Worm (Caenorhabditis elegans) whole organism, mixed stage, embryonic: ENCODE data around the gene mlc-4.
A peak's percentile ranks its signal among the peaks of the same experiment; 100 is the strongest.

Experiments used
- M03D4.4 ChIP-seq: sonication (generic microtip); optimal IDR thresholded peaks from 2 replicates; lab custom pipeline; 2017; ENCODE audit warnings: mild to moderate bottlenecking, missing genetic modification characterization, missing compliant biosample characterization
- bed-3 ChIP-seq: fragments of 200-800 bp; sonication (Bioruptor generic); optimal IDR thresholded peaks from 3 replicates; lab custom pipeline; 2018; ENCODE audit warnings: mild to moderate bottlenecking, missing genetic modification characterization, moderate library complexity, missing compliant biosample characterization
- blmp-1 ChIP-seq: fragments of 150-350 bp; optimal IDR thresholded peaks from 2 replicates; lab custom pipeline; 2014; ENCODE audit warnings: missing biosample characterization, missing genetic modification characterization
- ceh-39 ChIP-seq: fragments of 150-350 bp; optimal IDR thresholded peaks from 2 replicates; lab custom pipeline; 2014; ENCODE audit warnings: missing biosample characterization, missing genetic modification characterization
- ceh-43 ChIP-seq: fragments of 200-800 bp; sonication (Bioruptor generic); optimal IDR thresholded peaks from 2 replicates; lab custom pipeline; 2018; ENCODE audit warnings: mild to moderate bottlenecking, missing genetic modification characterization, moderate library complexity, missing compliant biosample characterization
- ceh-83 ChIP-seq: fragments of 200-800 bp; sonication (Bioruptor generic); optimal IDR thresholded peaks from 2 replicates; lab custom pipeline; 2018; ENCODE audit warnings: mild to moderate bottlenecking, missing genetic modification characterization, missing compliant biosample characterization
- ces-1 ChIP-seq: fragments of 150-350 bp; optimal IDR thresholded peaks from 2 replicates; lab custom pipeline; 2014; ENCODE audit warnings: missing biosample characterization, missing genetic modification reagents, missing genetic modification characterization
- cnd-1 ChIP-seq: fragments of 200-800 bp; sonication (Bioruptor generic); optimal IDR thresholded peaks from 2 replicates; lab custom pipeline; 2018; ENCODE audit warnings: mild to moderate bottlenecking, missing genetic modification characterization, missing compliant biosample characterization
- drap-1 ChIP-seq: fragments of 200-800 bp; sonication (Bioruptor generic); optimal IDR thresholded peaks from 3 replicates; lab custom pipeline; 2018; ENCODE audit warnings: mild to moderate bottlenecking, missing genetic modification characterization, missing compliant biosample characterization
- elt-1 ChIP-seq: sonication (generic microtip); optimal IDR thresholded peaks from 2 replicates; lab custom pipeline; 2017; ENCODE audit warnings: missing genetic modification characterization, mild to moderate bottlenecking, missing compliant biosample characterization, antibody characterized with exemption, moderate library complexity, borderline replicate concordance; ENCODE audit not compliant: insufficient read depth
- elt-3 ChIP-seq: fragments of 150-350 bp; optimal IDR thresholded peaks from 2 replicates; lab custom pipeline; 2014; ENCODE audit warnings: missing biosample characterization, missing genetic modification characterization
- flh-1 ChIP-seq: fragments of 200-800 bp; sonication (Bioruptor generic); optimal IDR thresholded peaks from 2 replicates; lab custom pipeline; 2018; ENCODE audit warnings: mild to moderate bottlenecking, missing genetic modification characterization, moderate library complexity, missing compliant biosample characterization
- ham-2 ChIP-seq: fragments of 200-800 bp; sonication (Bioruptor generic); optimal IDR thresholded peaks from 2 replicates; lab custom pipeline; 2018; ENCODE audit warnings: mild to moderate bottlenecking, missing genetic modification characterization, missing compliant biosample characterization
- hlh-1 ChIP-seq: fragments of 150-350 bp; optimal IDR thresholded peaks from 2 replicates; lab custom pipeline; 2014; ENCODE audit warnings: missing biosample characterization, missing genetic modification reagents, missing genetic modification characterization
- lin-13 ChIP-seq: fragments of 150-350 bp; optimal IDR thresholded peaks from 2 replicates; lab custom pipeline; 2014; ENCODE audit warnings: missing biosample characterization, missing genetic modification characterization
- lin-32 ChIP-seq: fragments of 200-800 bp; sonication (Bioruptor generic); optimal IDR thresholded peaks from 2 replicates; lab custom pipeline; 2018; ENCODE audit warnings: mild to moderate bottlenecking, missing genetic modification characterization, missing compliant biosample characterization
- lsy-2 ChIP-seq: fragments of 150-350 bp; optimal IDR thresholded peaks from 2 replicates; lab custom pipeline; 2014; ENCODE audit warnings: missing biosample characterization, missing genetic modification characterization
- mab-5 ChIP-seq: fragments of 150-350 bp; optimal IDR thresholded peaks from 2 replicates; lab custom pipeline; 2014; ENCODE audit warnings: missing biosample characterization, missing genetic modification characterization
- mep-1 ChIP-seq: fragments of 150-350 bp; optimal IDR thresholded peaks from 2 replicates; lab custom pipeline; 2017; ENCODE audit warnings: missing biosample characterization, missing genetic modification reagents, missing genetic modification characterization, inconsistent platforms
- mls-2 ChIP-seq: sonication (generic microtip); optimal IDR thresholded peaks from 2 replicates; lab custom pipeline; 2016; ENCODE audit warnings: mild to moderate bottlenecking, missing genetic modification characterization, moderate library complexity, missing compliant biosample characterization
- nhr-12 ChIP-seq: fragments of 150-350 bp; optimal IDR thresholded peaks from 2 replicates; lab custom pipeline; 2014; ENCODE audit warnings: missing biosample characterization, missing genetic modification characterization
- nhr-2 ChIP-seq: fragments of 150-350 bp; optimal IDR thresholded peaks from 2 replicates; lab custom pipeline; 2014; ENCODE audit warnings: missing biosample characterization, missing genetic modification characterization
- nhr-237 ChIP-seq: fragments of 150-350 bp; optimal IDR thresholded peaks from 2 replicates; lab custom pipeline; 2014; ENCODE audit warnings: missing biosample characterization, missing genetic modification characterization
- nhr-28 ChIP-seq: fragments of 150-350 bp; optimal IDR thresholded peaks from 2 replicates; lab custom pipeline; 2014; ENCODE audit warnings: missing biosample characterization, missing genetic modification characterization
- nhr-76 ChIP-seq: sonication (generic microtip); optimal IDR thresholded peaks from 2 replicates; lab custom pipeline; 2017; ENCODE audit warnings: missing biosample characterization, missing genetic modification characterization
- pha-4 ChIP-seq: fragments of 150-350 bp; optimal IDR thresholded peaks from 2 replicates; lab custom pipeline; 2018; ENCODE audit warnings: missing biosample characterization, missing genetic modification reagents, missing genetic modification characterization
- sem-2 ChIP-seq: fragments of 200-800 bp; sonication (Bioruptor generic); optimal IDR thresholded peaks from 2 replicates; lab custom pipeline; 2018; ENCODE audit warnings: mild to moderate bottlenecking, missing genetic modification characterization, missing compliant biosample characterization
- snpc-4 ChIP-seq: fragments of 150-350 bp; optimal IDR thresholded peaks from 2 replicates; lab custom pipeline; 2014; ENCODE audit warnings: missing biosample characterization, missing genetic modification characterization
- sptf-1 ChIP-seq: sonication (generic microtip); optimal IDR thresholded peaks from 2 replicates; lab custom pipeline; 2017; ENCODE audit warnings: mild to moderate bottlenecking, missing genetic modification characterization, moderate library complexity, missing compliant biosample characterization
- tbx-8 ChIP-seq: fragments of 200-800 bp; sonication (Bioruptor generic); optimal IDR thresholded peaks from 2 replicates; lab custom pipeline; 2018; ENCODE audit warnings: mild to moderate bottlenecking, missing genetic modification characterization, moderate library complexity, missing compliant biosample characterization
- unc-120 ChIP-seq: sonication (generic microtip); optimal IDR thresholded peaks from 2 replicates; lab custom pipeline; 2017; ENCODE audit warnings: missing genetic modification characterization, missing compliant biosample characterization; ENCODE audit not compliant: poor library complexity, severe bottlenecking
- unc-39 ChIP-seq: fragments of 150-350 bp; optimal IDR thresholded peaks from 2 replicates; lab custom pipeline; 2014; ENCODE audit warnings: missing biosample characterization, missing genetic modification characterization
- unc-62 ChIP-seq: fragments of 150-350 bp; optimal IDR thresholded peaks from 2 replicates; lab custom pipeline; 2014; ENCODE audit warnings: missing biosample characterization, missing genetic modification reagents, missing genetic modification characterization
- zip-8 ChIP-seq: fragments of 150-350 bp; optimal IDR thresholded peaks from 2 replicates; lab custom pipeline; 2014; ENCODE audit warnings: missing biosample characterization, missing genetic modification characterization
- ztf-11 ChIP-seq: fragments of 150-350 bp; optimal IDR thresholded peaks from 2 replicates; lab custom pipeline; 2014; ENCODE audit warnings: missing biosample characterization, missing genetic modification characterization

Gene mlc-4

ce11 chrIII:3414412-3414811, 20.8 kb upstream of the mlc-4 start:
- no peak for TF ChIP-seq unc-62
- TF ChIP-seq ces-1 = peak; percentile 99

ce11 chrIII:3413437-3413836, 19.9 kb upstream of the mlc-4 start:
- no peak for TF ChIP-seq mep-1 (tag; lab: Kevin White, UChicago)
- no peak for TF ChIP-seq sptf-1 (tag; lab: Kevin White, UChicago)
- TF ChIP-seq zip-8 (tag; lab: Kevin White, UChicago) = peak; percentile 96
- no peak for TF ChIP-seq elt-1 (tag; lab: Kevin White, UChicago)
- TF ChIP-seq tbx-8 = no peak

- TF ChIP-seq nhr-12 (tag; lab: Kevin White, UChicago) = no peak
- no peak for TF ChIP-seq nhr-28 (tag; lab: Kevin White, UChicago)
- no peak for TF ChIP-seq lin-32 (GFP tag; lab: Kevin White, UChicago)
- TF ChIP-seq hlh-1 (tag; lab: Kevin White, UChicago) = no peak
- TF ChIP-seq ceh-83 (GFP tag; lab: Kevin White, UChicago) = no peak
- no peak for TF ChIP-seq ceh-43 (GFP tag; lab: Kevin White, UChicago)
Measured at ce11 chrIII:3405535-3405934, 11.9 kb upstream of the mlc-4 start, which contains the start of gene golg-4. Gene golg-4 (plus strand): TSS chrIII:3405568.

- TF ChIP-seq snpc-4 (tag; lab: Kevin White, UChicago) (no peak), hlh-1 (tag; lab: Kevin White, UChicago) (peak; percentile 23), ceh-39 (tag; lab: Kevin White, UChicago) (no peak), lsy-2 (tag; lab: Kevin White, UChicago) (peak; percentile 33), elt-1 (tag; lab: Kevin White, UChicago) (no peak), nhr-2 (tag; lab: Kevin White, UChicago) (no peak), elt-3 (no peak), unc-39 (tag; lab: Kevin White, UChicago) (no peak), tbx-8 (no peak), mep-1 (tag; lab: Kevin White, UChicago) (peak; percentile 61), pha-4 (no peak), mab-5 (tag; lab: Kevin White, UChicago) (no peak), ces-1 (peak; percentile 25), sem-2 (no peak), bed-3 (no peak), unc-120 (tag; lab: Kevin White, UChicago) (no peak), flh-1 (no peak), ceh-43 (GFP tag; lab: Kevin White, UChicago) (no peak), nhr-237 (tag; lab: Kevin White, UChicago) (peak; percentile 7), mls-2 (tag; lab: Kevin White, UChicago) (no peak), nhr-28 (tag; lab: Kevin White, UChicago) (no peak), lin-13 (no peak), ceh-83 (GFP tag; lab: Kevin White, UChicago) (no peak), sptf-1 (tag; lab: Kevin White, UChicago) (no peak), unc-62 (no peak), nhr-12 (tag; lab: Kevin White, UChicago) (no peak), drap-1 (GFP tag; lab: Kevin White, UChicago) (no peak), lin-32 (GFP tag; lab: Kevin White, UChicago) (no peak), blmp-1 (no peak), cnd-1 (no peak), ztf-11 (tag; lab: Kevin White, UChicago) (no peak), M03D4.4 (tag; lab: Kevin White, UChicago) (no peak), nhr-76 (no peak), ham-2 (GFP tag; lab: Kevin White, UChicago) (no peak), zip-8 (tag; lab: Kevin White, UChicago) (no peak)
Measured at ce11 chrIII:3404354-3404913, 10.8 kb upstream of the mlc-4 start, which contains the start of the genes npp-9 and F59A2.5. Gene npp-9 (minus strand): TSS chrIII:3404479. Gene F59A2.5 (plus strand): TSS chrIII:3404863.
